Fruit fly (Drosophila melanogaster) whole organism, embryonic: Measurements from ENCODE around the gene Srr.
A peak's percentile ranks its signal among the peaks of the same experiment; 100 is the strongest.

Experiments
- Aef1 ChIP-seq: fragments of 200-800 bp; sonication (Bioruptor generic); IDR thresholded peaks from 3 replicates; pipeline ENCODE4 v1.3.6; 2022; ENCODE audit warnings: missing biosample characterization, missing genetic modification characterization
- BtbVII ChIP-seq: fragments of 200-800 bp; sonication (Bioruptor generic); optimal IDR thresholded peaks from 3 replicates; lab custom pipeline; 2017; ENCODE audit warnings: missing biosample characterization, mild to moderate bottlenecking, missing genetic modification characterization
- CG10565 ChIP-seq: fragments of 200-800 bp; sonication (Bioruptor generic); optimal IDR thresholded peaks from 3 replicates; lab custom pipeline; 2016; ENCODE audit warnings: missing biosample characterization, mild to moderate bottlenecking, missing genetic modification characterization
- CG11696 ChIP-seq: fragments of 200-800 bp; sonication (Bioruptor generic); IDR thresholded peaks from 2 replicates; pipeline ENCODE4 v1.3.6; 2022; ENCODE audit warnings: missing biosample characterization, missing genetic modification characterization
- CG12104 ChIP-seq: fragments of 200-800 bp; sonication (Bioruptor generic); optimal IDR thresholded peaks from 3 replicates; lab custom pipeline; 2016; ENCODE audit warnings: missing biosample characterization, missing genetic modification characterization
- CG12236 ChIP-seq: fragments of 200-800 bp; sonication (Bioruptor generic); optimal IDR thresholded peaks from 2 replicates; lab custom pipeline; 2016; ENCODE audit warnings: missing biosample characterization, missing genetic modification characterization
- CG13624 ChIP-seq: fragments of 200-800 bp; sonication (Bioruptor generic); optimal IDR thresholded peaks from 2 replicates; lab custom pipeline; 2016; ENCODE audit warnings: missing biosample characterization, missing genetic modification characterization
- CG13894 ChIP-seq: fragments of 200-800 bp; sonication (Bioruptor generic); optimal IDR thresholded peaks from 3 replicates; lab custom pipeline; 2018; ENCODE audit warnings: missing biosample characterization, mild to moderate bottlenecking, missing genetic modification characterization, moderate library complexity
- CG14441 ChIP-seq: fragments of 200-800 bp; sonication (Bioruptor generic); IDR thresholded peaks from 2 replicates; pipeline ENCODE4 v1.3.6; 2022; ENCODE audit warnings: missing biosample characterization, missing genetic modification characterization
- CG14667 ChIP-seq: fragments of 200-800 bp; sonication (Bioruptor generic); IDR thresholded peaks from 2 replicates; pipeline ENCODE4 v1.3.6; 2022; ENCODE audit warnings: missing biosample characterization, missing genetic modification characterization
- CG14710 ChIP-seq: fragments of 200-800 bp; sonication (Bioruptor generic); optimal IDR thresholded peaks from 3 replicates; lab custom pipeline; 2019; ENCODE audit warnings: missing biosample characterization, mild to moderate bottlenecking, missing genetic modification characterization, moderate library complexity
- CG1603 ChIP-seq: fragments of 200-800 bp; sonication (Bioruptor generic); optimal IDR thresholded peaks from 2 replicates; lab custom pipeline; 2019; ENCODE audit warnings: missing biosample characterization, mild to moderate bottlenecking, missing genetic modification characterization, moderate library complexity
- CG16813 ChIP-seq: fragments of 200-800 bp; sonication (Bioruptor generic); IDR thresholded peaks from 3 replicates; pipeline ENCODE4 v1.3.6; 2022; ENCODE audit warnings: missing biosample characterization, missing genetic modification characterization; ENCODE audit not compliant: partially characterized antibody
- CG17568 ChIP-seq: fragments of 200-800 bp; sonication (Bioruptor generic); optimal IDR thresholded peaks from 2 replicates; lab custom pipeline; 2018; ENCODE audit warnings: missing biosample characterization, mild to moderate bottlenecking, missing genetic modification characterization, moderate library complexity
- CG18476 ChIP-seq: fragments of 200-800 bp; sonication (Bioruptor generic); optimal IDR thresholded peaks from 2 replicates; lab custom pipeline; 2016; ENCODE audit warnings: missing biosample characterization, mild to moderate bottlenecking, missing genetic modification characterization
- CG2129 ChIP-seq: fragments of 200-800 bp; sonication (Bioruptor generic); IDR thresholded peaks from 2 replicates; pipeline ENCODE4 v1.3.6; 2022; ENCODE audit warnings: missing biosample characterization, missing genetic modification characterization; ENCODE audit not compliant: partially characterized antibody
- CG30403 ChIP-seq: fragments of 200-800 bp; sonication (Bioruptor generic); optimal IDR thresholded peaks from 3 replicates; lab custom pipeline; 2016; ENCODE audit warnings: missing biosample characterization, missing genetic modification characterization
- CG31224 ChIP-seq: fragments of 200-800 bp; sonication (Bioruptor generic); IDR thresholded peaks from 2 replicates; pipeline ENCODE4 v1.3.6; 2022; ENCODE audit warnings: missing biosample characterization, missing genetic modification characterization
- CG4328 ChIP-seq: fragments of 200-800 bp; sonication (Bioruptor generic); optimal IDR thresholded peaks from 3 replicates; lab custom pipeline; 2017; ENCODE audit warnings: missing biosample characterization, missing genetic modification reagents, missing genetic modification characterization
- CG43689 ChIP-seq: fragments of 200-800 bp; sonication (Bioruptor generic); IDR thresholded peaks from 2 replicates; pipeline ENCODE4 v1.3.6; 2022; ENCODE audit warnings: missing biosample characterization, missing genetic modification characterization
- CG6175 ChIP-seq: fragments of 200-800 bp; sonication (Bioruptor generic); IDR thresholded peaks from 3 replicates; pipeline ENCODE4 v1.3.6; 2022; ENCODE audit warnings: missing biosample characterization, missing genetic modification characterization
- CG7357 ChIP-seq: fragments of 200-800 bp; sonication (Bioruptor generic); IDR thresholded peaks from 3 replicates; pipeline ENCODE4 v1.3.6; 2022; ENCODE audit warnings: missing biosample characterization, missing genetic modification characterization
- CG9797 ChIP-seq: fragments of 200-800 bp; sonication (Bioruptor generic); optimal IDR thresholded peaks from 3 replicates; lab custom pipeline; 2018; ENCODE audit warnings: missing biosample characterization, mild to moderate bottlenecking, missing genetic modification characterization
- H2.0 ChIP-seq: fragments of 200-800 bp; sonication (Bioruptor generic); IDR thresholded peaks from 2 replicates; pipeline ENCODE4 v1.3.6; 2022; ENCODE audit warnings: missing biosample characterization, missing genetic modification characterization
- Hr3 ChIP-seq: fragments of 200-800 bp; sonication (Bioruptor generic); optimal IDR thresholded peaks from 3 replicates; lab custom pipeline; 2016; ENCODE audit warnings: missing biosample characterization, missing genetic modification characterization
- Kr ChIP-seq: fragments of 200-800 bp; sonication (Bioruptor generic); optimal IDR thresholded peaks from 2 replicates; lab custom pipeline; 2017; ENCODE audit warnings: missing biosample characterization, mild to moderate bottlenecking, missing genetic modification characterization
- Mes4 ChIP-seq: fragments of 200-800 bp; sonication (Bioruptor generic); optimal IDR thresholded peaks from 2 replicates; lab custom pipeline; 2016; ENCODE audit warnings: missing biosample characterization, missing genetic modification characterization
- Pdp1 ChIP-seq, 2 experiments: fragments of 200-800 bp; sonication (Bioruptor generic); optimal IDR thresholded peaks; 3 replicates each; lab custom pipeline; 2016; ENCODE audit warnings: missing biosample characterization in 2 of 2, missing genetic modification characterization in 2 of 2, mild to moderate bottlenecking in 1 of 2, moderate library complexity in 1 of 2
- Rfx ChIP-seq: fragments of 200-800 bp; sonication (Bioruptor generic); IDR thresholded peaks from 2 replicates; pipeline ENCODE4 v1.3.6; 2022; ENCODE audit warnings: missing biosample characterization, missing genetic modification characterization
- Ssrp ChIP-seq: fragments of 200-800 bp; sonication (Bioruptor generic); optimal IDR thresholded peaks from 2 replicates; lab custom pipeline; 2018; ENCODE audit warnings: missing biosample characterization, mild to moderate bottlenecking, missing genetic modification characterization, moderate library complexity
- bowl ChIP-seq: fragments of 200-800 bp; sonication (Bioruptor generic); IDR thresholded peaks from 2 replicates; pipeline ENCODE4 v1.3.6; 2022; ENCODE audit warnings: missing biosample characterization, missing genetic modification characterization
- cad ChIP-seq: fragments of >200 bp; optimal IDR thresholded peaks from 2 replicates; lab custom pipeline; 2017; ENCODE audit warnings: missing biosample characterization, missing genetic modification characterization
- cas ChIP-seq: fragments of 200-800 bp; sonication (Bioruptor generic); IDR thresholded peaks from 2 replicates; pipeline ENCODE4 v1.3.6; 2022; ENCODE audit warnings: missing biosample characterization, missing genetic modification characterization
- dati ChIP-seq: fragments of 200-800 bp; sonication (Bioruptor generic); IDR thresholded peaks from 2 replicates; pipeline ENCODE4 v1.3.6; 2022; ENCODE audit warnings: missing biosample characterization, missing genetic modification characterization
- h ChIP-seq: fragments of >200 bp; optimal IDR thresholded peaks from 2 replicates; lab custom pipeline; 2017
- inv ChIP-seq: fragments of 200-800 bp; sonication (Bioruptor generic); IDR thresholded peaks from 2 replicates; pipeline ENCODE4 v1.3.6; 2022; ENCODE audit warnings: missing biosample characterization, missing genetic modification characterization; ENCODE audit not compliant: partially characterized antibody
- jumu ChIP-seq: fragments of 200-800 bp; sonication (Bioruptor generic); optimal IDR thresholded peaks from 3 replicates; lab custom pipeline; 2016; ENCODE audit warnings: missing biosample characterization, missing genetic modification characterization
- maf-S ChIP-seq: fragments of 200-800 bp; sonication (Bioruptor generic); optimal IDR thresholded peaks from 2 replicates; lab custom pipeline; 2016; ENCODE audit warnings: missing biosample characterization, missing genetic modification characterization
- nau ChIP-seq: fragments of 200-800 bp; sonication (Bioruptor generic); optimal IDR thresholded peaks from 3 replicates; lab custom pipeline; 2017; ENCODE audit warnings: missing biosample characterization, mild to moderate bottlenecking, missing genetic modification characterization, missing genetic modification reagents
- peb ChIP-seq: fragments of 200-800 bp; sonication (Bioruptor generic); IDR thresholded peaks from 2 replicates; pipeline ENCODE4 v1.3.6; 2022; ENCODE audit warnings: missing biosample characterization, missing genetic modification characterization
- pfk ChIP-seq: fragments of 200-800 bp; sonication (Bioruptor generic); optimal IDR thresholded peaks from 2 replicates; lab custom pipeline; 2018; ENCODE audit warnings: missing biosample characterization, mild to moderate bottlenecking, missing genetic modification characterization, moderate library complexity
- pros ChIP-seq: fragments of 200-800 bp; sonication (Bioruptor generic); optimal IDR thresholded peaks from 3 replicates; lab custom pipeline; 2019; ENCODE audit warnings: missing biosample characterization, mild to moderate bottlenecking, missing genetic modification characterization, moderate library complexity
- ro ChIP-seq: fragments of 200-800 bp; sonication (Bioruptor generic); IDR thresholded peaks from 2 replicates; pipeline ENCODE4 v1.3.6; 2022; ENCODE audit warnings: missing biosample characterization, missing genetic modification characterization
- salm ChIP-seq: fragments of 200-800 bp; sonication (Bioruptor generic); optimal IDR thresholded peaks from 2 replicates; lab custom pipeline; 2018; ENCODE audit warnings: missing biosample characterization, mild to moderate bottlenecking, missing genetic modification characterization
- sens-2 ChIP-seq: fragments of 200-800 bp; sonication (Bioruptor generic); IDR thresholded peaks from 2 replicates; pipeline ENCODE4 v1.3.6; 2022; ENCODE audit warnings: missing biosample characterization, missing genetic modification characterization
- sob ChIP-seq: fragments of 200-800 bp; sonication (Bioruptor generic); IDR thresholded peaks from 2 replicates; pipeline ENCODE4 v1.3.6; 2022; ENCODE audit warnings: missing biosample characterization, missing genetic modification characterization
- stwl ChIP-seq: fragments of 200-800 bp; sonication (Bioruptor generic); optimal IDR thresholded peaks from 3 replicates; lab custom pipeline; 2018; ENCODE audit warnings: missing biosample characterization, mild to moderate bottlenecking, missing genetic modification characterization, moderate library complexity
- unc-4 ChIP-seq: fragments of 200-800 bp; sonication (Bioruptor generic); IDR thresholded peaks from 2 replicates; pipeline ENCODE4 v1.3.6; 2022; ENCODE audit warnings: missing biosample characterization, missing genetic modification characterization; ENCODE audit not compliant: partially characterized antibody
- usp ChIP-seq: fragments of >200 bp; optimal IDR thresholded peaks from 2 replicates; lab custom pipeline; 2017; ENCODE audit warnings: missing biosample characterization, missing genetic modification characterization

The Srr gene

dm6 chr3R:9399951-9400392, 34.8 kb downstream of the Srr start, which contains the start of gene CG34117 (continued):
- TF ChIP-seq CG14710 (peak; percentile 81), CG14667 (GFP tag; lab: Robert Waterston, UW) (peak; percentile 78), sob (GFP tag; lab: Robert Waterston, UW) (peak; percentile 87), CG13624 (GFP tag; lab: Kevin White, UChicago) (peak; percentile 71), Kr (GFP tag; lab: Kevin White, UChicago) (no peak), peb (GFP tag; lab: Robert Waterston, UW) (0 out of 2 replicates have a peak, but pooled peaks have one; percentile 16), bowl (GFP tag; lab: Robert Waterston, UW) (no peak), Mes4 (GFP tag; lab: Kevin White, UChicago) (no peak), CG9797 (GFP tag; lab: Kevin White, UChicago) (no peak), pfk (GFP tag; lab: Kevin White, UChicago) (peak; percentile 32), Aef1 (peak; percentile 78), salm (tag; lab: Kevin White, UChicago) (peak; percentile 67), jumu (GFP tag; lab: Kevin White, UChicago) (peak; percentile 25), h (lab: Kevin White, UChicago) (no peak), dati (GFP tag; lab: Robert Waterston, UW) (no peak), CG30403 (GFP tag; lab: Kevin White, UChicago) (peak; percentile 86)

dm6 chr3R:9401127-9401603, 36.0 kb downstream of the Srr start, which contains the start of the genes RpL34b and CG8132:
Gene RpL34b, minus strand, starts transcription at chr3R:9401226.
Gene CG8132, plus strand, starts transcription at chr3R:9401495.
- TF ChIP-seq Ssrp (tag; lab: Kevin White, UChicago) (peak; percentile 93), CG16813 (GFP tag; lab: Robert Waterston, UW) (peak; percentile 42; the same call in 1 of the 3 replicates), sens-2 (peak; percentile 91), CG7357 (GFP tag; lab: Robert Waterston, UW) (peak; percentile 83), CG31224 (GFP tag; lab: Robert Waterston, UW) (peak; percentile 92), CG13894 (tag; lab: Kevin White, UChicago) (peak; percentile 97), CG1603 (tag; lab: Kevin White, UChicago) (peak; percentile 95), ro (peak; percentile 93), CG12236 (GFP tag; lab: Kevin White, UChicago) (peak; percentile 86), CG12104 (GFP tag; lab: Kevin White, UChicago) (peak; percentile 94), dati (GFP tag; lab: Robert Waterston, UW) (peak; percentile 89), peb (GFP tag; lab: Robert Waterston, UW) (peak; percentile 90), inv (peak; percentile 34; the same call in 1 of the 2 replicates), CG43689 (peak; percentile 89), Pdp1 (GFP tag; optimal IDR thresholded peaks at IDR 0.05; lab: Kevin White, UChicago) (peak; percentile 94 to 97), CG4328 (GFP tag; lab: Kevin White, UChicago) (peak; percentile 97), CG11696 (GFP tag; lab: Robert Waterston, UW) (peak; percentile 89), Rfx (GFP tag; lab: Robert Waterston, UW) (peak; percentile 99), nau (GFP tag; lab: Kevin White, UChicago) (no peak), CG14441 (GFP tag; lab: Robert Waterston, UW) (peak; percentile 95), maf-S (GFP tag; lab: Kevin White, UChicago) (peak; percentile 97), CG6175 (GFP tag; lab: Robert Waterston, UW) (peak; percentile 96), CG17568 (GFP tag; lab: Kevin White, UChicago) (no peak), usp (no peak), stwl (peak; percentile 91), Hr3 (GFP tag; lab: Kevin White, UChicago) (peak; percentile 96), CG18476 (peak; percentile 90), CG2129 (GFP tag; lab: Robert Waterston, UW) (no peak), BtbVII (peak; percentile 90), CG10565 (GFP tag; lab: Kevin White, UChicago) (peak; percentile 88), H2.0 (GFP tag; lab: Robert Waterston, UW) (peak; percentile 91), pros (GFP tag; lab: Kevin White, UChicago) (peak; percentile 53), Mes4 (GFP tag; lab: Kevin White, UChicago) (peak; percentile 94), cad (no peak), cas (GFP tag; lab: Robert Waterston, UW) (peak; percentile 86), unc-4 (GFP tag; lab: Robert Waterston, UW) (peak; percentile 30; the same call in 1 of the 2 replicates)
